Worm (Caenorhabditis elegans): ENCODE measurements around the gene T28A8.3.

- peak; percentile 81 for TF ChIP-seq ama-1 (optimal IDR thresholded peaks at IDR 0.05)
- no peak for TF ChIP-seq nhr-12 (tag; optimal IDR thresholded peaks at IDR 0.05)
- peak; percentile 86 for TF ChIP-seq egl-27 (tag; optimal IDR thresholded peaks at IDR 0.05)
- peak; percentile 74 for TF ChIP-seq sem-4 (tag; optimal IDR thresholded peaks at IDR 0.05)
- no peak for TF ChIP-seq lin-39 (tag; optimal IDR thresholded peaks at IDR 0.05)
- no peak for TF ChIP-seq nhr-237 (tag; optimal IDR thresholded peaks at IDR 0.05)
- TF ChIP-seq nhr-6 (tag; optimal IDR thresholded peaks at IDR 0.05) = peak; percentile 90
- peak; percentile 93 for TF ChIP-seq sma-9 (GFP tag; optimal IDR thresholded peaks at IDR 0.05)
- no peak for TF ChIP-seq sma-9 (tag; optimal IDR thresholded peaks at IDR 0.05)
- TF ChIP-seq aly-2 (tag; optimal IDR thresholded peaks at IDR 0.05) = peak; percentile 22
Measured at ce11 chrIII:13465918-13466592, 39.8 kb upstream of the T28A8.3 start, which contains the start of gene cdk-5.

Measured in whole organism, L2 larva.